Worm (Caenorhabditis elegans): Measurements from ENCODE around the gene F37A4.4.

F37A4.4 gene

ce11 chrIII:6681790-6682189, 31.6 kb upstream of the F37A4.4 start:
- TF ChIP-seq fkh-10 (GFP tag; optimal IDR thresholded peaks at IDR 0.05): peak; percentile 79
- no peak for TF ChIP-seq ceh-82 (tag; optimal IDR thresholded peaks at IDR 0.05)

ce11 chrIII:6690490-6690889, 22.9 kb upstream of the F37A4.4 start:
- TF ChIP-seq fkh-2 (tag; optimal IDR thresholded peaks at IDR 0.05) (no peak), nfya-1 (tag; optimal IDR thresholded peaks at IDR 0.05; ENCODE audit: insufficient read depth) (peak; percentile 19)

- peak; percentile 92 for TF ChIP-seq pqm-1 (tag; optimal IDR thresholded peaks at IDR 0.05)
- TF ChIP-seq mdl-1 (tag; optimal IDR thresholded peaks at IDR 0.05): no peak
- TF ChIP-seq jun-1 (tag; optimal IDR thresholded peaks at IDR 0.05): peak; percentile 7
- TF ChIP-seq elt-2 (tag; optimal IDR thresholded peaks at IDR 0.05): peak; percentile 88
Observed at ce11 chrIII:6693285-6693684, 20.1 kb upstream of the F37A4.4 start.

ce11 chrIII:6695189-6695588, 18.2 kb upstream of the F37A4.4 start:
- TF ChIP-seq nfya-1 (tag; optimal IDR thresholded peaks at IDR 0.05; ENCODE audit: insufficient read depth): peak; percentile 67
- peak; percentile 2 for TF ChIP-seq lin-15B (tag; optimal IDR thresholded peaks at IDR 0.05)
- TF ChIP-seq nhr-237 (tag; optimal IDR thresholded peaks at IDR 0.05): no peak
- no peak for TF ChIP-seq fos-1 (tag; optimal IDR thresholded peaks at IDR 0.05)
- peak; percentile 35 for TF ChIP-seq hmg-11 (tag; optimal IDR thresholded peaks at IDR 0.05)
- TF ChIP-seq ceh-28 (tag; optimal IDR thresholded peaks at IDR 0.05): no peak
- TF ChIP-seq unc-39 (tag; optimal IDR thresholded peaks at IDR 0.05): no peak
- peak; percentile 12 for TF ChIP-seq snpc-4 (tag; optimal IDR thresholded peaks at IDR 0.05)
- TF ChIP-seq nhr-11 (tag; optimal IDR thresholded peaks at IDR 0.05): no peak
- peak; percentile 17 for TF ChIP-seq mdl-1 (tag; optimal IDR thresholded peaks at IDR 0.05)
- no peak for TF ChIP-seq lsy-12 (tag; optimal IDR thresholded peaks at IDR 0.05)
- peak; percentile 68 for TF ChIP-seq lin-39 (tag; optimal IDR thresholded peaks at IDR 0.05)
- peak; percentile 5 for TF ChIP-seq unc-62 (GFP tag; optimal IDR thresholded peaks at IDR 0.05)
- no peak for TF ChIP-seq ZK546.5 (tag; optimal IDR thresholded peaks at IDR 0.05)

- no peak for TF ChIP-seq ztf-11 (tag; optimal IDR thresholded peaks at IDR 0.05)
- TF ChIP-seq nhr-43 (tag; optimal IDR thresholded peaks at IDR 0.05; ENCODE audit: poor library complexity, severe bottlenecking): no peak
- TF ChIP-seq ceh-28 (tag; optimal IDR thresholded peaks at IDR 0.05): no peak
- no peak for TF ChIP-seq nhr-237 (tag; optimal IDR thresholded peaks at IDR 0.05)
- no peak for TF ChIP-seq nhr-12 (tag; optimal IDR thresholded peaks at IDR 0.05)
- TF ChIP-seq zag-1 (tag; optimal IDR thresholded peaks at IDR 0.05): no peak
- TF ChIP-seq hmg-11 (tag; optimal IDR thresholded peaks at IDR 0.05): no peak
- TF ChIP-seq ZK546.5 (tag; optimal IDR thresholded peaks at IDR 0.05): no peak
- no peak for TF ChIP-seq fkh-10 (GFP tag; optimal IDR thresholded peaks at IDR 0.05)
Observed at ce11 chrIII:6705515-6705914, 7.9 kb upstream of the F37A4.4 start, which contains the start of gene F37A4.6. F37A4.6 (plus strand) TSS chrIII:6705815.

ce11 chrIII:6709983-6710382, 3.4 kb upstream of the F37A4.4 start, which contains the start of gene isw-1:
isw-1 (minus strand) TSS chrIII:6710100.
- TF ChIP-seq egl-5 (tag; optimal IDR thresholded peaks at IDR 0.05) (no peak), ama-1 (optimal IDR thresholded peaks at IDR 0.05) (no peak), nhr-12 (tag; optimal IDR thresholded peaks at IDR 0.05) (no peak), nfya-1 (tag; optimal IDR thresholded peaks at IDR 0.05; ENCODE audit: insufficient read depth) (no peak), eor-1 (tag; optimal IDR thresholded peaks at IDR 0.05) (no peak), pqm-1 (tag; optimal IDR thresholded peaks at IDR 0.05) (no peak), daf-12 (tag; optimal IDR thresholded peaks at IDR 0.05) (no peak), lin-39 (tag; optimal IDR thresholded peaks at IDR 0.05) (peak; percentile 16), skn-1 (tag; optimal IDR thresholded peaks at IDR 0.05) (no peak), elt-1 (tag; optimal IDR thresholded peaks at IDR 0.05) (no peak), lin-15B (tag; optimal IDR thresholded peaks at IDR 0.05) (peak; percentile 58), nhr-25 (tag; optimal IDR thresholded peaks at IDR 0.05) (peak; percentile 48), ceh-28 (tag; optimal IDR thresholded peaks at IDR 0.05) (peak; percentile 60), sea-2 (GFP tag; optimal IDR thresholded peaks at IDR 0.05) (no peak), jun-1 (tag; optimal IDR thresholded peaks at IDR 0.05) (no peak), lsy-12 (tag; optimal IDR thresholded peaks at IDR 0.05) (no peak), pha-4 (tag; optimal IDR thresholded peaks at IDR 0.05) (no peak), ZK546.5 (tag; optimal IDR thresholded peaks at IDR 0.05) (no peak), unc-39 (tag; optimal IDR thresholded peaks at IDR 0.05) (no peak), fos-1 (tag; optimal IDR thresholded peaks at IDR 0.05) (no peak), fkh-10 (GFP tag; optimal IDR thresholded peaks at IDR 0.05) (no peak), ceh-82 (tag; optimal IDR thresholded peaks at IDR 0.05) (no peak), fkh-2 (tag; optimal IDR thresholded peaks at IDR 0.05) (no peak), nhr-67 (tag; optimal IDR thresholded peaks at IDR 0.05) (no peak), elt-2 (tag; optimal IDR thresholded peaks at IDR 0.05) (no peak), ceh-16 (tag; optimal IDR thresholded peaks at IDR 0.05) (no peak), mdl-1 (tag; optimal IDR thresholded peaks at IDR 0.05) (no peak), R02D3.7 (tag; optimal IDR thresholded peaks at IDR 0.05) (no peak), nhr-77 (tag; optimal IDR thresholded peaks at IDR 0.05) (no peak), nhr-28 (tag; optimal IDR thresholded peaks at IDR 0.05) (no peak), nhr-11 (tag; optimal IDR thresholded peaks at IDR 0.05) (no peak), nhr-76 (tag; optimal IDR thresholded peaks at IDR 0.05) (no peak), snpc-4 (tag; optimal IDR thresholded peaks at IDR 0.05) (no peak), nhr-23 (tag; optimal IDR thresholded peaks at IDR 0.05) (peak; percentile 51), aly-2 (tag; optimal IDR thresholded peaks at IDR 0.05) (no peak), unc-62 (GFP tag; optimal IDR thresholded peaks at IDR 0.05) (no peak)

Data from whole organism, L3 larva.